Worm (Caenorhabditis elegans) whole organism, young adult: ENCODE measurements around the gene mrpl-37.

ENCODE experiments used
- F33H1.4 ChIP-seq: fragments of 200-800 bp; sonication (Bioruptor generic); IDR thresholded peaks from 2 replicates; pipeline ENCODE4 v1.3.6; 2022; ENCODE audit warnings: missing genetic modification reagents, missing genetic modification characterization, missing compliant biosample characterization
- F39B2.1 ChIP-seq: fragments of 200-800 bp; sonication (Bioruptor generic); IDR thresholded peaks from 2 replicates; pipeline ENCODE4 v1.3.6; 2022; ENCODE audit warnings: missing genetic modification reagents, missing genetic modification characterization, missing compliant biosample characterization
- F57A8.1 ChIP-seq: fragments of 200-800 bp; sonication (Bioruptor generic); optimal IDR thresholded peaks from 2 replicates; lab custom pipeline; 2018; ENCODE audit warnings: mild to moderate bottlenecking, missing genetic modification characterization, moderate library complexity, missing compliant biosample characterization
- K11D2.4 ChIP-seq: fragments of 200-800 bp; sonication (Bioruptor generic); IDR thresholded peaks from 2 replicates; pipeline ENCODE4 v1.3.6; 2022; ENCODE audit warnings: missing genetic modification reagents, missing genetic modification characterization, missing compliant biosample characterization
- Y56A3A.18 ChIP-seq: fragments of 200-800 bp; sonication (Bioruptor generic); IDR thresholded peaks from 2 replicates; pipeline ENCODE4 v1.3.6; 2022; ENCODE audit warnings: missing genetic modification reagents, missing genetic modification characterization, missing compliant biosample characterization
- ZK185.1 ChIP-seq: sonication (generic microtip); optimal IDR thresholded peaks from 2 replicates; lab custom pipeline; 2016; ENCODE audit warnings: mild to moderate bottlenecking, missing genetic modification characterization, missing compliant biosample characterization; ENCODE audit not compliant: poor library complexity, severe bottlenecking
- atf-7 ChIP-seq: sonication (generic microtip); optimal IDR thresholded peaks from 2 replicates; lab custom pipeline; 2017; ENCODE audit warnings: mild to moderate bottlenecking, missing genetic modification characterization, missing compliant biosample characterization
- athp-1 ChIP-seq: sonication (generic microtip); optimal IDR thresholded peaks from 2 replicates; lab custom pipeline; 2017; ENCODE audit warnings: mild to moderate bottlenecking, missing genetic modification characterization, missing compliant biosample characterization
- ccch-3 ChIP-seq: fragments of 200-800 bp; sonication (Bioruptor generic); optimal IDR thresholded peaks from 2 replicates; lab custom pipeline; 2018; ENCODE audit warnings: mild to moderate bottlenecking, missing genetic modification characterization, missing compliant biosample characterization
- cebp-1 ChIP-seq, 2 experiments: fragments of 200-800 bp in 1 of 2; sonication (Bioruptor generic) in 1 of 2; sonication (generic microtip) in 1 of 2; IDR thresholded peaks in 1 of 2; optimal IDR thresholded peaks in 1 of 2; 2 replicates each; pipeline versions ENCODE4 v1.3.6 to Lab custom; 2017 to 2022; ENCODE audit warnings: missing compliant biosample characterization in 2 of 2, missing genetic modification characterization in 2 of 2, mild to moderate bottlenecking in 1 of 2, missing genetic modification reagents in 1 of 2, moderate library complexity in 1 of 2
- ceh-27 ChIP-seq: fragments of 200-800 bp; sonication (Bioruptor generic); optimal IDR thresholded peaks from 2 replicates; lab custom pipeline; 2018; ENCODE audit warnings: mild to moderate bottlenecking, missing genetic modification characterization, moderate library complexity, missing compliant biosample characterization
- ceh-40 ChIP-seq: fragments of 200-800 bp; sonication (Bioruptor generic); IDR thresholded peaks from 2 replicates; pipeline ENCODE4 v1.3.6; 2022; ENCODE audit warnings: missing genetic modification characterization, missing compliant biosample characterization
- ceh-79 ChIP-seq: sonication (generic microtip); optimal IDR thresholded peaks from 2 replicates; lab custom pipeline; 2017; ENCODE audit warnings: mild to moderate bottlenecking, missing genetic modification characterization, missing compliant biosample characterization
- ceh-91 ChIP-seq: fragments of 200-800 bp; sonication (Bioruptor generic); IDR thresholded peaks from 2 replicates; pipeline ENCODE4 v1.3.6; 2022; ENCODE audit warnings: missing genetic modification reagents, missing genetic modification characterization, missing compliant biosample characterization
- dox-1 ChIP-seq: fragments of 200-800 bp; sonication (Bioruptor generic); IDR thresholded peaks from 2 replicates; pipeline ENCODE4 v1.3.6; 2022; ENCODE audit warnings: missing genetic modification reagents, missing genetic modification characterization, missing compliant biosample characterization
- dpl-1 ChIP-seq: fragments of 150-350 bp; optimal IDR thresholded peaks from 2 replicates; lab custom pipeline; 2014; ENCODE audit warnings: missing biosample characterization, missing genetic modification reagents, missing genetic modification characterization
- efl-1 ChIP-seq: fragments of 150-350 bp; optimal IDR thresholded peaks from 2 replicates; lab custom pipeline; 2014; ENCODE audit warnings: missing biosample characterization, missing genetic modification reagents, missing genetic modification characterization
- egrh-3 ChIP-seq: fragments of 200-800 bp; sonication (Bioruptor generic); IDR thresholded peaks from 2 replicates; pipeline ENCODE4 v1.3.6; 2022; ENCODE audit warnings: missing genetic modification reagents, missing genetic modification characterization, missing compliant biosample characterization
- ets-4 ChIP-seq: fragments of 200-800 bp; sonication (Bioruptor generic); optimal IDR thresholded peaks from 2 replicates; lab custom pipeline; 2018; ENCODE audit warnings: mild to moderate bottlenecking, missing genetic modification characterization, missing compliant biosample characterization
- hlh-26 ChIP-seq: fragments of 200-800 bp; sonication (Bioruptor generic); conservative IDR thresholded peaks from 2 replicates; pipeline ENCODE4 v1.3.6; 2022; ENCODE audit warnings: missing genetic modification reagents, missing genetic modification characterization, missing compliant biosample characterization
- hrde-1 ChIP-seq: sonication (generic microtip); optimal IDR thresholded peaks from 2 replicates; lab custom pipeline; 2016; ENCODE audit warnings: missing genetic modification characterization, mild to moderate bottlenecking, missing compliant biosample characterization, moderate library complexity, missing genotype, missing genetic modification reagents, borderline replicate concordance
- lin-26 ChIP-seq: fragments of 200-800 bp; sonication (Bioruptor generic); IDR thresholded peaks from 2 replicates; pipeline ENCODE4 v1.3.6; 2022; ENCODE audit warnings: missing genetic modification reagents, missing genetic modification characterization, missing compliant biosample characterization
- lin-35 ChIP-seq, 3 experiments: fragments of 150-350 bp in 2 of 3; sonication (generic microtip) in 1 of 3; optimal IDR thresholded peaks; 2 replicates each; lab custom pipeline; 2014 to 2018; ENCODE audit warnings: missing biosample characterization in 3 of 3, missing genetic modification characterization in 3 of 3, missing genetic modification reagents in 3 of 3
- mel-28 ChIP-seq: sonication (generic microtip); optimal IDR thresholded peaks from 2 replicates; lab custom pipeline; 2016; ENCODE audit warnings: borderline replicate concordance, mild to moderate bottlenecking, missing genetic modification characterization, missing compliant biosample characterization
- mxl-1 ChIP-seq: sonication (generic microtip); optimal IDR thresholded peaks from 2 replicates; lab custom pipeline; 2016; ENCODE audit warnings: missing genetic modification characterization, missing compliant biosample characterization
- nfya-2 ChIP-seq: fragments of 200-800 bp; sonication (Bioruptor generic); IDR thresholded peaks from 2 replicates; pipeline ENCODE4 v1.3.6; 2022; ENCODE audit warnings: missing genetic modification reagents, missing genetic modification characterization, missing compliant biosample characterization
- nfyb-1 ChIP-seq: fragments of 200-800 bp; sonication (Bioruptor generic); IDR thresholded peaks from 2 replicates; pipeline ENCODE4 v1.3.6; 2022; ENCODE audit warnings: missing genetic modification reagents, missing genetic modification characterization, missing compliant biosample characterization
- nhr-27 ChIP-seq: fragments of 200-800 bp; sonication (Bioruptor generic); optimal IDR thresholded peaks from 2 replicates; lab custom pipeline; 2018; ENCODE audit warnings: mild to moderate bottlenecking, missing genetic modification characterization, moderate library complexity, missing compliant biosample characterization
- nhr-90 ChIP-seq: sonication (generic microtip); optimal IDR thresholded peaks from 2 replicates; lab custom pipeline; 2016; ENCODE audit warnings: missing genotype, mild to moderate bottlenecking, missing genetic modification characterization, missing compliant biosample characterization
- rpc-1 ChIP-seq, 2 experiments: fragments of 150-350 bp in 1 of 2; sonication (generic microtip) in 1 of 2; optimal IDR thresholded peaks; 2 replicates each; lab custom pipeline; 2014 to 2018; ENCODE audit warnings: missing biosample characterization in 1 of 2, missing genetic modification characterization in 1 of 2, missing genetic modification reagents in 1 of 2, missing genotype in 1 of 2
- snpc-1.3 ChIP-seq: sonication (generic microtip); optimal IDR thresholded peaks from 2 replicates; lab custom pipeline; 2017; ENCODE audit warnings: missing genetic modification characterization, mild to moderate bottlenecking, missing compliant biosample characterization, antibody characterized with exemption, moderate library complexity, missing genotype, missing genetic modification reagents; ENCODE audit not compliant: insufficient read depth
- tbx-9 ChIP-seq: sonication (generic microtip); optimal IDR thresholded peaks from 2 replicates; lab custom pipeline; 2016; ENCODE audit warnings: borderline replicate concordance, missing genetic modification characterization, inconsistent platforms, missing compliant biosample characterization
- unc-62 ChIP-seq: fragments of 150-350 bp; optimal IDR thresholded peaks from 2 replicates; lab custom pipeline; 2014; ENCODE audit warnings: missing biosample characterization, missing genetic modification reagents, missing genetic modification characterization
- ztf-6 ChIP-seq: fragments of 200-800 bp; sonication (Bioruptor generic); IDR thresholded peaks from 2 replicates; pipeline ENCODE4 v1.3.6; 2022; ENCODE audit warnings: missing genetic modification reagents, missing genetic modification characterization, missing compliant biosample characterization

Gene mrpl-37

ce11 chrII:13616000-13616399 is 41.1 kb upstream of the mrpl-37 start, which contains the start of gene gst-14:
gst-14 (minus strand) TSS chrII:13616100.
- TF ChIP-seq dox-1 (GFP tag; lab: Robert Waterston, UW) (no peak), cebp-1 (GFP tag; IDR thresholded peaks at IDR 0.05; lab: Robert Waterston, UW) (no peak), cebp-1 (tag; optimal IDR thresholded peaks at IDR 0.05; lab: Kevin White, UChicago) (no peak), hlh-26 (GFP tag; lab: Robert Waterston, UW) (no peak), F39B2.1 (GFP tag; lab: Robert Waterston, UW) (no peak), F33H1.4 (GFP tag; lab: Robert Waterston, UW) (no peak), nhr-27 (tag; lab: Kevin White, UChicago) (no peak), ccch-3 (GFP tag; lab: Kevin White, UChicago) (no peak), F57A8.1 (no peak), ceh-79 (tag; lab: Kevin White, UChicago) (no peak), nfyb-1 (no peak), athp-1 (no peak), mel-28 (tag; lab: Kevin White, UChicago) (no peak), tbx-9 (no peak), ets-4 (GFP tag; lab: Kevin White, UChicago) (no peak), lin-26 (no peak), atf-7 (tag; lab: Kevin White, UChicago) (no peak), mxl-1 (tag; lab: Kevin White, UChicago) (no peak)

- TF ChIP-seq egrh-3 (GFP tag; lab: Robert Waterston, UW): 0 out of 2 replicates have a peak, but pooled peaks have one; percentile 33
- no peak for TF ChIP-seq K11D2.4 (GFP tag; lab: Robert Waterston, UW)
- TF ChIP-seq, all 124 proteins: peak for 1
These were observed 39.6 kb upstream of the mrpl-37 start for ce11 chrII:13614516-13614915.

ce11 chrII:13613096-13613495 is 38.2 kb upstream of the mrpl-37 start, which contains the start of gene gst-15:
gst-15 (minus strand) TSS chrII:13613196.
- TF ChIP-seq ZK185.1 (tag; lab: Kevin White, UChicago) (no peak), Y56A3A.18 (GFP tag; lab: Robert Waterston, UW) (no peak), nfya-2 (no peak), ceh-27 (GFP tag; lab: Kevin White, UChicago) (no peak), efl-1 (GFP tag; lab: Kevin White, UChicago) (no peak), ztf-6 (GFP tag; lab: Robert Waterston, UW) (no peak), F33H1.4 (GFP tag; lab: Robert Waterston, UW) (no peak), nhr-90 (no peak), ceh-91 (GFP tag; lab: Robert Waterston, UW) (no peak), snpc-1.3 (tag; lab: Kevin White, UChicago) (no peak), lin-35 (GFP tag; optimal IDR thresholded peaks at IDR 0.05; lab: Kevin White, UChicago) (no peak), hrde-1 (no peak), unc-62 (GFP tag; lab: Kevin White, UChicago) (no peak), ceh-40 (GFP tag; lab: Robert Waterston, UW) (no peak), dpl-1 (GFP tag; lab: Kevin White, UChicago) (no peak), F39B2.1 (GFP tag; lab: Robert Waterston, UW) (no peak), rpc-1 (optimal IDR thresholded peaks at IDR 0.05; lab: Kevin White, UChicago) (no peak), rpc-1 (tag; optimal IDR thresholded peaks at IDR 0.05; lab: Kevin White, UChicago) (no peak)
- TF ChIP-seq, all 124 proteins: peak for 0
